Worm (Caenorhabditis elegans): Measurements from ENCODE around the gene cyp-33E3.

DNA sequence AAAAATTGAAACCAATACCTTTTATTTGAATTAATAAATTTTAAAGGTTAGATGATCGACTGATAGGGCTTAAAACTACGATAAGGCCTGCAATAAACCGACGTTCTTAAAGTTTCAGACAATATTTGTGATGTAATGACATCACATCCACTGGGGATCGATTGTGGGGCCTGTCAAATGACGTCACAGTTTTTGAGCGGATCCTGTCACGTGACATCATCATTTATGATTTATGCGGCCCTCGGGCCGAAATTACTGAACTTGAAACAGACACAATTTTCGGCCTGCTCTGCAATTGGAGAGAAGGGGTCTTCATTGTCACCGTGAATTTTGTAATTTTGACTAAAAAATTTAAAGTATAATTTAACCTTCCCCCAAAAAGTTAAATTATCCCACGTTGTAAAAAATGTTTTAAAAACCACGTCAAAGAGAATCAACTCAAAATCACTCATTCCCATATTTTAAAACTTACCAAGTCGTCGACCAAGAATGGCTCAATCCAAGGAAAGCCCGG lies 39.4 kb downstream of the cyp-33E3 start, which contains the start of gene C49C8.1:
- TF ChIP-seq saeg-2 (GFP tag; IDR thresholded peaks at IDR 0.05) (no peak), R02D3.7 (tag; optimal IDR thresholded peaks at IDR 0.05) (no peak), nhr-10 (tag; optimal IDR thresholded peaks at IDR 0.05) (no peak), nhr-11 (tag; optimal IDR thresholded peaks at IDR 0.05) (no peak), fos-1 (tag; optimal IDR thresholded peaks at IDR 0.05) (no peak), zag-1 (tag; optimal IDR thresholded peaks at IDR 0.05) (no peak), ceh-82 (tag; optimal IDR thresholded peaks at IDR 0.05) (no peak), ceh-20 (GFP tag; IDR thresholded peaks at IDR 0.05) (peak; percentile 34; the same call in 1 of the 2 replicates), hlh-30 (tag; optimal IDR thresholded peaks at IDR 0.05; ENCODE audit: insufficient read depth) (no peak), ama-1 (optimal IDR thresholded peaks at IDR 0.05) (no peak), lin-39 (tag; optimal IDR thresholded peaks at IDR 0.05) (no peak), spr-1 (tag; optimal IDR thresholded peaks at IDR 0.05) (no peak), F44E2.7 (GFP tag; IDR thresholded peaks at IDR 0.05) (no peak)

Measured in whole organism, L4 larva.